Fruit fly (Drosophila melanogaster) whole organism, embryonic: ENCODE data around the gene CG12992.
A peak's percentile ranks its signal among the peaks of the same experiment; 100 is the strongest.

Experiments
- Atf6 ChIP-seq: fragments of 200-800 bp; sonication (Bioruptor generic); IDR thresholded peaks from 2 replicates; pipeline ENCODE4 v1.3.6; 2022; ENCODE audit warnings: missing biosample characterization, missing genetic modification characterization
- B-H1 ChIP-seq: fragments of 200-800 bp; sonication (Bioruptor generic); IDR thresholded peaks from 3 replicates; pipeline ENCODE4 v1.3.6; 2022; ENCODE audit warnings: missing biosample characterization, missing genetic modification characterization
- BEAF-32 ChIP-seq: fragments of 200-800 bp; sonication (Bioruptor generic); optimal IDR thresholded peaks from 3 replicates; lab custom pipeline; 2017; ENCODE audit warnings: missing biosample characterization, missing genetic modification characterization, mild to moderate bottlenecking, moderate library complexity, missing genetic modification reagents
- CG10654 ChIP-seq: fragments of 200-800 bp; sonication (Bioruptor generic); optimal IDR thresholded peaks from 2 replicates; lab custom pipeline; 2016; ENCODE audit warnings: missing biosample characterization, missing genetic modification characterization
- CG11247 ChIP-seq: fragments of 200-800 bp; sonication (Bioruptor generic); IDR thresholded peaks from 2 replicates; pipeline ENCODE4 v1.3.6; 2022; ENCODE audit warnings: missing biosample characterization, missing genetic modification characterization
- CG12236 ChIP-seq: fragments of 200-800 bp; sonication (Bioruptor generic); optimal IDR thresholded peaks from 2 replicates; lab custom pipeline; 2016; ENCODE audit warnings: missing biosample characterization, missing genetic modification characterization
- CG15479 ChIP-seq: fragments of 200-800 bp; sonication (Bioruptor generic); optimal IDR thresholded peaks from 3 replicates; lab custom pipeline; 2019; ENCODE audit warnings: missing biosample characterization, mild to moderate bottlenecking, missing genetic modification characterization, moderate library complexity
- CG16779 ChIP-seq: fragments of 200-800 bp; sonication (Bioruptor generic); IDR thresholded peaks from 2 replicates; pipeline ENCODE4 v1.3.6; 2022; ENCODE audit warnings: missing biosample characterization, missing genetic modification characterization
- CG17359 ChIP-seq: fragments of 200-800 bp; sonication (Bioruptor generic); optimal IDR thresholded peaks from 3 replicates; lab custom pipeline; 2018; ENCODE audit warnings: missing biosample characterization, mild to moderate bottlenecking, missing genetic modification characterization, moderate library complexity
- CG1792 ChIP-seq: fragments of 200-800 bp; sonication (Bioruptor generic); optimal IDR thresholded peaks from 2 replicates; lab custom pipeline; 2016; ENCODE audit warnings: missing biosample characterization, missing genetic modification characterization
- CG18011 ChIP-seq: fragments of 200-800 bp; sonication (Bioruptor generic); optimal IDR thresholded peaks from 2 replicates; lab custom pipeline; 2017; ENCODE audit warnings: missing biosample characterization, missing genetic modification characterization, mild to moderate bottlenecking, moderate library complexity, missing genotype
- CG18764 ChIP-seq: fragments of 200-800 bp; sonication (Bioruptor generic); optimal IDR thresholded peaks from 3 replicates; lab custom pipeline; 2016; ENCODE audit warnings: missing biosample characterization, missing genetic modification characterization
- CG31441 ChIP-seq: fragments of 200-800 bp; sonication (Bioruptor generic); IDR thresholded peaks from 2 replicates; pipeline ENCODE4 v1.3.6; 2022; ENCODE audit warnings: missing biosample characterization, missing genetic modification characterization
- CG33213 ChIP-seq: fragments of 200-800 bp; sonication (Bioruptor generic); optimal IDR thresholded peaks from 3 replicates; lab custom pipeline; 2016; ENCODE audit warnings: missing biosample characterization, missing genetic modification characterization
- CG3407 ChIP-seq: fragments of 200-800 bp; sonication (Bioruptor generic); optimal IDR thresholded peaks from 2 replicates; lab custom pipeline; 2018; ENCODE audit warnings: missing biosample characterization, mild to moderate bottlenecking, missing genetic modification characterization
- CG42726 ChIP-seq: fragments of 200-800 bp; sonication (Bioruptor generic); IDR thresholded peaks from 2 replicates; pipeline ENCODE4 v1.3.6; 2022; ENCODE audit warnings: missing biosample characterization, missing genetic modification characterization; ENCODE audit not compliant: partially characterized antibody
- CG4404 ChIP-seq: fragments of 200-800 bp; sonication (Bioruptor generic); IDR thresholded peaks from 2 replicates; pipeline ENCODE4 v1.3.6; 2022; ENCODE audit warnings: missing biosample characterization, missing genetic modification characterization
- CG4707 ChIP-seq: fragments of 200-800 bp; sonication (Bioruptor generic); optimal IDR thresholded peaks from 2 replicates; lab custom pipeline; 2018; ENCODE audit warnings: missing biosample characterization, mild to moderate bottlenecking, missing genetic modification characterization, moderate library complexity
- CG5953 ChIP-seq: fragments of 200-800 bp; sonication (Bioruptor generic); IDR thresholded peaks from 2 replicates; pipeline ENCODE4 v1.3.6; 2022; ENCODE audit warnings: missing biosample characterization, missing genetic modification characterization
- CG8388 ChIP-seq: fragments of 200-800 bp; sonication (Bioruptor generic); optimal IDR thresholded peaks from 2 replicates; lab custom pipeline; 2019; ENCODE audit warnings: missing biosample characterization, mild to moderate bottlenecking, missing genetic modification characterization, moderate library complexity
- CHES-1-like ChIP-seq: fragments of 200-800 bp; sonication (Bioruptor generic); optimal IDR thresholded peaks from 2 replicates; lab custom pipeline; 2016; ENCODE audit warnings: missing biosample characterization, missing genetic modification characterization
- ERR ChIP-seq: fragments of 200-800 bp; sonication (Bioruptor generic); optimal IDR thresholded peaks from 2 replicates; lab custom pipeline; 2016; ENCODE audit warnings: missing biosample characterization, missing genetic modification characterization
- Ets65A ChIP-seq: fragments of 200-800 bp; sonication (Bioruptor generic); peaks from one replicate; lab custom pipeline; 2016; ENCODE audit warnings: missing biosample characterization, missing genetic modification characterization
- HmgD ChIP-seq: fragments of 200-800 bp; sonication (Bioruptor generic); optimal IDR thresholded peaks from 3 replicates; lab custom pipeline; 2016; ENCODE audit warnings: missing biosample characterization, missing genetic modification characterization
- Neu2 ChIP-seq: fragments of 200-800 bp; sonication (Bioruptor generic); optimal IDR thresholded peaks from 3 replicates; lab custom pipeline; 2016; ENCODE audit warnings: missing biosample characterization, missing genetic modification characterization, borderline replicate concordance
- Optix ChIP-seq: fragments of 200-800 bp; sonication (Bioruptor generic); IDR thresholded peaks from 3 replicates; pipeline ENCODE4 v1.3.6; 2022; ENCODE audit warnings: missing biosample characterization, missing genetic modification characterization
- Sin3A ChIP-seq: fragments of >200 bp; optimal IDR thresholded peaks from 2 replicates; lab custom pipeline; 2018
- al ChIP-seq: fragments of 200-800 bp; sonication (Bioruptor generic); IDR thresholded peaks from 2 replicates; pipeline ENCODE4 v1.3.6; 2022; ENCODE audit warnings: missing biosample characterization, missing genetic modification characterization
- cg ChIP-seq: fragments of 200-800 bp; sonication (Bioruptor generic); optimal IDR thresholded peaks from 3 replicates; lab custom pipeline; 2019; ENCODE audit warnings: missing biosample characterization, mild to moderate bottlenecking, missing genetic modification characterization, moderate library complexity
- chm ChIP-seq: fragments of 200-800 bp; sonication (Bioruptor generic); IDR thresholded peaks from 2 replicates; pipeline ENCODE4 v1.3.6; 2022; ENCODE audit warnings: missing biosample characterization, missing genetic modification characterization
- dati ChIP-seq: fragments of 200-800 bp; sonication (Bioruptor generic); IDR thresholded peaks from 2 replicates; pipeline ENCODE4 v1.3.6; 2022; ENCODE audit warnings: missing biosample characterization, missing genetic modification characterization
- en ChIP-seq: fragments of 200-800 bp; sonication (Bioruptor generic); optimal IDR thresholded peaks from 2 replicates; lab custom pipeline; 2016; ENCODE audit warnings: missing biosample characterization, missing genetic modification characterization
- hb ChIP-seq: fragments of 200-800 bp; sonication (Bioruptor generic); IDR thresholded peaks from 3 replicates; pipeline ENCODE4 v1.3.6; 2022; ENCODE audit warnings: missing biosample characterization, missing genetic modification characterization; ENCODE audit not compliant: partially characterized antibody
- jigr1 ChIP-seq: fragments of 200-800 bp; sonication (Bioruptor generic); IDR thresholded peaks from 3 replicates; pipeline ENCODE4 v1.3.6; 2022; ENCODE audit warnings: missing biosample characterization, missing genetic modification characterization
- kay ChIP-seq: fragments of 200-800 bp; sonication (Bioruptor generic); optimal IDR thresholded peaks from 2 replicates; lab custom pipeline; 2016; ENCODE audit warnings: missing biosample characterization, missing genetic modification characterization
- ken ChIP-seq: fragments of 200-800 bp; sonication (Bioruptor generic); IDR thresholded peaks from 3 replicates; pipeline ENCODE4 v1.3.6; 2022; ENCODE audit warnings: missing biosample characterization, missing genetic modification characterization
- knrl ChIP-seq: fragments of 200-800 bp; sonication (Bioruptor generic); IDR thresholded peaks from 3 replicates; pipeline ENCODE4 v1.3.6; 2022; ENCODE audit warnings: missing biosample characterization, missing genetic modification characterization; ENCODE audit not compliant: partially characterized antibody
- lov ChIP-seq, 2 experiments: fragments of 200-800 bp in 1 of 2; fragments of >200 bp in 1 of 2; sonication (Bioruptor generic) in 1 of 2; IDR thresholded peaks in 1 of 2; optimal IDR thresholded peaks in 1 of 2; 2 replicates in 1 of 2; 3 replicates in 1 of 2; pipeline versions ENCODE4 v1.3.6 to Lab custom; 2017 to 2022; ENCODE audit warnings: missing biosample characterization in 1 of 2, missing genetic modification characterization in 1 of 2
- mirr ChIP-seq: fragments of 200-800 bp; sonication (Bioruptor generic); optimal IDR thresholded peaks from 3 replicates; lab custom pipeline; 2018; ENCODE audit warnings: missing biosample characterization, mild to moderate bottlenecking, missing genetic modification characterization
- oc ChIP-seq: fragments of 200-800 bp; sonication (Bioruptor generic); optimal IDR thresholded peaks from 2 replicates; lab custom pipeline; 2018; ENCODE audit warnings: missing biosample characterization, mild to moderate bottlenecking, missing genetic modification characterization, moderate library complexity
- psq ChIP-seq: fragments of 200-800 bp; sonication (Bioruptor generic); optimal IDR thresholded peaks from 2 replicates; lab custom pipeline; 2017; ENCODE audit warnings: missing biosample characterization, missing genetic modification characterization
- ro ChIP-seq: fragments of 200-800 bp; sonication (Bioruptor generic); IDR thresholded peaks from 2 replicates; pipeline ENCODE4 v1.3.6; 2022; ENCODE audit warnings: missing biosample characterization, missing genetic modification characterization
- salm ChIP-seq: fragments of 200-800 bp; sonication (Bioruptor generic); optimal IDR thresholded peaks from 2 replicates; lab custom pipeline; 2018; ENCODE audit warnings: missing biosample characterization, mild to moderate bottlenecking, missing genetic modification characterization
- sqz ChIP-seq: fragments of 200-800 bp; sonication (Bioruptor generic); optimal IDR thresholded peaks from 3 replicates; lab custom pipeline; 2018; ENCODE audit warnings: missing biosample characterization, mild to moderate bottlenecking, missing genetic modification characterization
- tll ChIP-seq, 2 experiments: fragments of 200-800 bp in 1 of 2; fragments of >200 bp in 1 of 2; sonication (Bioruptor generic) in 1 of 2; optimal IDR thresholded peaks; 2 replicates each; lab custom pipeline; 2017 to 2019; ENCODE audit warnings: missing biosample characterization in 2 of 2, missing genetic modification characterization in 2 of 2, mild to moderate bottlenecking in 1 of 2, moderate library complexity in 1 of 2
- toy ChIP-seq: fragments of 200-800 bp; sonication (Bioruptor generic); IDR thresholded peaks from 2 replicates; pipeline ENCODE4 v1.3.6; 2022; ENCODE audit warnings: missing biosample characterization, missing genetic modification characterization
- trem ChIP-seq: fragments of 200-800 bp; optimal IDR thresholded peaks from 3 replicates; lab custom pipeline; 2019; ENCODE audit warnings: missing biosample characterization, mild to moderate bottlenecking, missing genetic modification characterization, moderate library complexity
- twi ChIP-seq: fragments of 200-800 bp; optimal IDR thresholded peaks from 2 replicates; lab custom pipeline; 2019; ENCODE audit warnings: missing biosample characterization, mild to moderate bottlenecking, missing genetic modification characterization, moderate library complexity
- tx ChIP-seq: fragments of 200-800 bp; sonication (Bioruptor generic); optimal IDR thresholded peaks from 2 replicates; lab custom pipeline; 2016; ENCODE audit warnings: missing biosample characterization, missing genetic modification characterization
- vnd ChIP-seq: fragments of 200-800 bp; sonication (Bioruptor generic); IDR thresholded peaks from 3 replicates; pipeline ENCODE4 v1.3.6; 2022; ENCODE audit warnings: missing biosample characterization, missing genetic modification characterization; ENCODE audit not compliant: partially characterized antibody

CG12992 gene

dm6 chrX:17581606-17582281 is 6.9 kb upstream of the CG12992 start (continued):
- TF ChIP-seq CG42726 (GFP tag; lab: Robert Waterston, UW) = no peak
- TF ChIP-seq CG11247 (GFP tag; lab: Robert Waterston, UW) = no peak
- TF ChIP-seq psq (GFP tag; lab: Kevin White, UChicago) = no peak
- TF ChIP-seq vnd (GFP tag; lab: Robert Waterston, UW) = no peak
- peak; percentile 48; the same call in 1 of the 2 replicates for TF ChIP-seq CG31441 (GFP tag; lab: Robert Waterston, UW)
- TF ChIP-seq CG3407 = no peak
- no peak for TF ChIP-seq toy (GFP tag; lab: Robert Waterston, UW)
- no peak for TF ChIP-seq tx
- no peak for TF ChIP-seq CG33213 (GFP tag; lab: Kevin White, UChicago)
- no peak for TF ChIP-seq ken (GFP tag; lab: Robert Waterston, UW)
- no peak for TF ChIP-seq CG5953 (GFP tag; lab: Robert Waterston, UW)
- TF ChIP-seq jigr1 (GFP tag; lab: Robert Waterston, UW) = no peak
- TF ChIP-seq mirr = no peak
- TF ChIP-seq Optix (GFP tag; lab: Robert Waterston, UW) = no peak
- TF ChIP-seq lov (optimal IDR thresholded peaks at IDR 0.05; lab: Kevin White, UChicago) = no peak
- no peak for TF ChIP-seq lov (GFP tag; IDR thresholded peaks at IDR 0.05; lab: Robert Waterston, UW)
- TF ChIP-seq sqz (GFP tag; lab: Kevin White, UChicago) = no peak
- TF ChIP-seq tll (GFP tag; optimal IDR thresholded peaks at IDR 0.05; lab: Kevin White, UChicago) = no peak
- TF ChIP-seq CG8388 = peak; percentile 24
- no peak for TF ChIP-seq oc (tag; lab: Kevin White, UChicago)
- no peak for TF ChIP-seq CG10654 (GFP tag; lab: Kevin White, UChicago)
- TF ChIP-seq al (GFP tag; lab: Robert Waterston, UW) = no peak
- TF ChIP-seq Sin3A (lab: Kevin White, UChicago) = no peak
- no peak for TF ChIP-seq ERR
- TF ChIP-seq knrl (GFP tag; lab: Robert Waterston, UW) = no peak
- no peak for TF ChIP-seq Ets65A
- no peak for TF ChIP-seq CG18764 (GFP tag; lab: Kevin White, UChicago)
- no peak for TF ChIP-seq HmgD (GFP tag; lab: Kevin White, UChicago)
- no peak for TF ChIP-seq B-H1 (GFP tag; lab: Robert Waterston, UW)
- TF ChIP-seq CG12236 (GFP tag; lab: Kevin White, UChicago) = no peak
- TF ChIP-seq CG15479 (GFP tag; lab: Kevin White, UChicago) = no peak
- TF ChIP-seq cg (GFP tag; lab: Kevin White, UChicago) = no peak
- no peak for TF ChIP-seq en (GFP tag; lab: Kevin White, UChicago)
- no peak for TF ChIP-seq CG18011
- TF ChIP-seq CG16779 (GFP tag; lab: Robert Waterston, UW) = no peak
- no peak for TF ChIP-seq dati (GFP tag; lab: Robert Waterston, UW)
- TF ChIP-seq ro = no peak
- 0 out of 2 replicates have a peak, but pooled peaks have one; percentile 10 for TF ChIP-seq Atf6 (GFP tag; lab: Robert Waterston, UW)
- TF ChIP-seq twi (tag; lab: Kevin White, UChicago) = no peak
- no peak for TF ChIP-seq salm (tag; lab: Kevin White, UChicago)
- TF ChIP-seq trem = no peak
- TF ChIP-seq CG4404 = no peak
- TF ChIP-seq CG17359 = no peak
- no peak for TF ChIP-seq hb
- TF ChIP-seq Neu2 = no peak
- TF ChIP-seq CG4707 = no peak
- TF ChIP-seq kay = peak; percentile 22
- no peak for TF ChIP-seq chm (GFP tag; lab: Robert Waterston, UW)
- no peak for TF ChIP-seq BEAF-32 (GFP tag; lab: Kevin White, UChicago)
- TF ChIP-seq CHES-1-like = no peak
- TF ChIP-seq CG1792 (GFP tag; lab: Kevin White, UChicago) = no peak
